Worm (Caenorhabditis elegans) whole organism, young adult: ENCODE measurements around the gene hda-4.

Experiments used
- B0261.1 ChIP-seq: sonication (generic microtip); optimal IDR thresholded peaks from 2 replicates; lab custom pipeline; 2016; ENCODE audit warnings: mild to moderate bottlenecking, missing genetic modification characterization, moderate library complexity, missing compliant biosample characterization
- F10E7.11 ChIP-seq: sonication (generic microtip); optimal IDR thresholded peaks from 2 replicates; lab custom pipeline; 2017; ENCODE audit warnings: mild to moderate bottlenecking, missing genetic modification characterization, moderate library complexity, missing compliant biosample characterization
- F37B4.10 ChIP-seq: fragments of 200-800 bp; sonication (Bioruptor generic); IDR thresholded peaks from 2 replicates; pipeline ENCODE4 v1.3.6; 2022; ENCODE audit warnings: missing genetic modification characterization, missing compliant biosample characterization
- F49E8.2 ChIP-seq: sonication (generic microtip); optimal IDR thresholded peaks from 3 replicates; lab custom pipeline; 2017; ENCODE audit warnings: missing genetic modification characterization, mild to moderate bottlenecking, missing compliant biosample characterization, antibody characterized with exemption, moderate library complexity; ENCODE audit not compliant: insufficient read depth
- F57A8.1 ChIP-seq: fragments of 200-800 bp; sonication (Bioruptor generic); optimal IDR thresholded peaks from 2 replicates; lab custom pipeline; 2018; ENCODE audit warnings: mild to moderate bottlenecking, missing genetic modification characterization, moderate library complexity, missing compliant biosample characterization
- T07F8.4 ChIP-seq: sonication (generic microtip); optimal IDR thresholded peaks from 2 replicates; lab custom pipeline; 2016; ENCODE audit warnings: mild to moderate bottlenecking, missing genetic modification characterization, moderate library complexity, missing compliant biosample characterization
- Y67H2A.10 ChIP-seq: fragments of 200-800 bp; sonication (Bioruptor generic); conservative IDR thresholded peaks from 2 replicates; pipeline ENCODE4 v1.3.6; 2022; ENCODE audit warnings: missing genetic modification reagents, missing genetic modification characterization, missing compliant biosample characterization
- Y95B8A.8 ChIP-seq: fragments of 200-800 bp; sonication (Bioruptor generic); IDR thresholded peaks from 2 replicates; pipeline ENCODE4 v1.3.6; 2022; ENCODE audit warnings: missing genetic modification reagents, missing genetic modification characterization, missing compliant biosample characterization
- aptf-3 ChIP-seq: fragments of 200-800 bp; sonication (Bioruptor generic); IDR thresholded peaks from 2 replicates; pipeline ENCODE4 v1.3.6; 2022; ENCODE audit warnings: missing genetic modification characterization, missing compliant biosample characterization
- atf-7 ChIP-seq: sonication (generic microtip); optimal IDR thresholded peaks from 2 replicates; lab custom pipeline; 2017; ENCODE audit warnings: mild to moderate bottlenecking, missing genetic modification characterization, missing compliant biosample characterization
- cebp-2 ChIP-seq: fragments of 200-800 bp; sonication (Bioruptor generic); IDR thresholded peaks from 2 replicates; pipeline ENCODE4 v1.3.6; 2022; ENCODE audit warnings: missing genetic modification characterization, missing compliant biosample characterization
- ceh-100 ChIP-seq: fragments of 200-800 bp; sonication (Bioruptor generic); IDR thresholded peaks from 2 replicates; pipeline ENCODE4 v1.3.6; 2022; ENCODE audit warnings: missing genetic modification reagents, missing genetic modification characterization, missing compliant biosample characterization
- ceh-79 ChIP-seq: sonication (generic microtip); optimal IDR thresholded peaks from 2 replicates; lab custom pipeline; 2017; ENCODE audit warnings: mild to moderate bottlenecking, missing genetic modification characterization, missing compliant biosample characterization
- ceh-91 ChIP-seq: fragments of 200-800 bp; sonication (Bioruptor generic); IDR thresholded peaks from 2 replicates; pipeline ENCODE4 v1.3.6; 2022; ENCODE audit warnings: missing genetic modification reagents, missing genetic modification characterization, missing compliant biosample characterization
- dox-1 ChIP-seq: fragments of 200-800 bp; sonication (Bioruptor generic); IDR thresholded peaks from 2 replicates; pipeline ENCODE4 v1.3.6; 2022; ENCODE audit warnings: missing genetic modification reagents, missing genetic modification characterization, missing compliant biosample characterization
- dpff-1 ChIP-seq: sonication (generic microtip); optimal IDR thresholded peaks from 2 replicates; lab custom pipeline; 2017; ENCODE audit warnings: mild to moderate bottlenecking, missing genetic modification characterization, missing compliant biosample characterization
- him-1 ChIP-seq: sonication (generic microtip); optimal IDR thresholded peaks from 2 replicates; lab custom pipeline; 2016; ENCODE audit warnings: missing genotype, missing genetic modification reagents, missing genetic modification characterization, missing compliant biosample characterization
- hlh-26 ChIP-seq: fragments of 200-800 bp; sonication (Bioruptor generic); conservative IDR thresholded peaks from 2 replicates; pipeline ENCODE4 v1.3.6; 2022; ENCODE audit warnings: missing genetic modification reagents, missing genetic modification characterization, missing compliant biosample characterization
- hrde-1 ChIP-seq: sonication (generic microtip); optimal IDR thresholded peaks from 2 replicates; lab custom pipeline; 2016; ENCODE audit warnings: missing genetic modification characterization, mild to moderate bottlenecking, missing compliant biosample characterization, moderate library complexity, missing genotype, missing genetic modification reagents, borderline replicate concordance
- lin-26 ChIP-seq: fragments of 200-800 bp; sonication (Bioruptor generic); IDR thresholded peaks from 2 replicates; pipeline ENCODE4 v1.3.6; 2022; ENCODE audit warnings: missing genetic modification reagents, missing genetic modification characterization, missing compliant biosample characterization
- lin-35 ChIP-seq, 3 experiments: fragments of 150-350 bp in 2 of 3; sonication (generic microtip) in 1 of 3; optimal IDR thresholded peaks; 2 replicates each; lab custom pipeline; 2014 to 2018; ENCODE audit warnings: missing biosample characterization in 3 of 3, missing genetic modification characterization in 3 of 3, missing genetic modification reagents in 3 of 3
- lin-40 ChIP-seq: sonication (generic microtip); optimal IDR thresholded peaks from 2 replicates; lab custom pipeline; 2016; ENCODE audit warnings: missing genetic modification characterization, mild to moderate bottlenecking, missing compliant biosample characterization, missing genotype, missing genetic modification reagents
- lin-54 ChIP-seq: fragments of 200-800 bp; sonication (Bioruptor generic); optimal IDR thresholded peaks from 2 replicates; lab custom pipeline; 2018; ENCODE audit warnings: mild to moderate bottlenecking, missing genetic modification characterization, missing compliant biosample characterization
- lsl-1 ChIP-seq: fragments of 200-800 bp; sonication (Bioruptor generic); optimal IDR thresholded peaks from 2 replicates; lab custom pipeline; 2018; ENCODE audit warnings: mild to moderate bottlenecking, missing genetic modification characterization, moderate library complexity, missing compliant biosample characterization
- madf-8 ChIP-seq: fragments of 200-800 bp; sonication (Bioruptor generic); conservative IDR thresholded peaks from 2 replicates; pipeline ENCODE4 v1.3.6; 2022; ENCODE audit warnings: missing genetic modification reagents, missing genetic modification characterization, missing compliant biosample characterization
- nfyb-1 ChIP-seq: fragments of 200-800 bp; sonication (Bioruptor generic); IDR thresholded peaks from 2 replicates; pipeline ENCODE4 v1.3.6; 2022; ENCODE audit warnings: missing genetic modification reagents, missing genetic modification characterization, missing compliant biosample characterization
- nhr-179 ChIP-seq: sonication (generic microtip); optimal IDR thresholded peaks from 2 replicates; lab custom pipeline; 2016; ENCODE audit warnings: mild to moderate bottlenecking, missing genetic modification characterization, missing compliant biosample characterization
- nhr-90 ChIP-seq: sonication (generic microtip); optimal IDR thresholded peaks from 2 replicates; lab custom pipeline; 2016; ENCODE audit warnings: missing genotype, mild to moderate bottlenecking, missing genetic modification characterization, missing compliant biosample characterization
- pbrm-1 ChIP-seq: fragments of 200-800 bp; sonication (Bioruptor generic); IDR thresholded peaks from 2 replicates; pipeline ENCODE4 v1.3.6; 2022; ENCODE audit warnings: missing genetic modification reagents, missing genetic modification characterization, missing compliant biosample characterization
- rcor-1 ChIP-seq: fragments of 200-800 bp; sonication (Bioruptor generic); IDR thresholded peaks from 2 replicates; pipeline ENCODE4 v1.3.6; 2022; ENCODE audit warnings: missing genetic modification reagents, missing genetic modification characterization, missing compliant biosample characterization
- rec-8 ChIP-seq, 2 experiments: sonication (generic microtip); optimal IDR thresholded peaks; 2 replicates each; lab custom pipeline; 2016; ENCODE audit warnings: mild to moderate bottlenecking in 2 of 2, missing genetic modification characterization in 2 of 2, missing genetic modification reagents in 2 of 2, missing genotype in 2 of 2, missing biosample characterization in 1 of 2, missing compliant biosample characterization in 1 of 2, moderate library complexity in 1 of 2
- rpc-1 ChIP-seq, 2 experiments: fragments of 150-350 bp in 1 of 2; sonication (generic microtip) in 1 of 2; optimal IDR thresholded peaks; 2 replicates each; lab custom pipeline; 2014 to 2018; ENCODE audit warnings: missing biosample characterization in 1 of 2, missing genetic modification characterization in 1 of 2, missing genetic modification reagents in 1 of 2, missing genotype in 1 of 2
- sdz-38 ChIP-seq: sonication (generic microtip); optimal IDR thresholded peaks from 2 replicates; lab custom pipeline; 2016; ENCODE audit warnings: missing genotype, missing genetic modification characterization, missing compliant biosample characterization
- snpc-1.1 ChIP-seq: sonication (generic microtip); optimal IDR thresholded peaks from 2 replicates; lab custom pipeline; 2017; ENCODE audit warnings: missing genetic modification characterization, mild to moderate bottlenecking, missing compliant biosample characterization, antibody characterized with exemption, moderate library complexity, missing genotype, missing genetic modification reagents; ENCODE audit not compliant: insufficient read depth
- snpc-4 ChIP-seq, 5 experiments: fragments of 150-350 bp in 1 of 5; sonication (generic microtip) in 4 of 5; optimal IDR thresholded peaks; 2 replicates each; lab custom pipeline; 2014 to 2018; ENCODE audit warnings: missing genetic modification characterization in 5 of 5, missing biosample characterization in 3 of 5, antibody characterized with exemption in 2 of 5, mild to moderate bottlenecking in 2 of 5, missing compliant biosample characterization in 2 of 5, missing genotype in 2 of 5, moderate library complexity in 2 of 5, missing genetic modification reagents in 1 of 5
- tbp1 ChIP-seq: fragments of 200-800 bp; sonication (Bioruptor generic); optimal IDR thresholded peaks from 2 replicates; lab custom pipeline; 2018; ENCODE audit warnings: mild to moderate bottlenecking, missing genetic modification characterization, missing compliant biosample characterization
- tlf-1 ChIP-seq: fragments of 200-800 bp; sonication (Bioruptor generic); optimal IDR thresholded peaks from 2 replicates; lab custom pipeline; 2018; ENCODE audit warnings: mild to moderate bottlenecking, missing genetic modification characterization, missing compliant biosample characterization
- unc-62 ChIP-seq: fragments of 150-350 bp; optimal IDR thresholded peaks from 2 replicates; lab custom pipeline; 2014; ENCODE audit warnings: missing biosample characterization, missing genetic modification reagents, missing genetic modification characterization
- zfh-2 ChIP-seq: fragments of 200-800 bp; sonication (Bioruptor generic); conservative IDR thresholded peaks from 2 replicates; pipeline ENCODE4 v1.3.6; 2022; ENCODE audit warnings: missing genetic modification reagents, missing genetic modification characterization, missing compliant biosample characterization
- ztf-18 ChIP-seq: sonication (generic microtip); optimal IDR thresholded peaks from 2 replicates; lab custom pipeline; 2016; ENCODE audit warnings: missing genotype, mild to moderate bottlenecking, missing genetic modification characterization, missing compliant biosample characterization
- ztf-22 ChIP-seq: fragments of 200-800 bp; sonication (Bioruptor generic); optimal IDR thresholded peaks from 2 replicates; lab custom pipeline; 2018; ENCODE audit warnings: mild to moderate bottlenecking, missing genetic modification characterization, moderate library complexity, missing compliant biosample characterization
- ztf-28 ChIP-seq: fragments of 200-800 bp; sonication (Bioruptor generic); IDR thresholded peaks from 2 replicates; pipeline ENCODE4 v1.3.6; 2022; ENCODE audit warnings: missing genetic modification reagents, missing genetic modification characterization, missing compliant biosample characterization
- ztf-3 ChIP-seq: fragments of 200-800 bp; sonication (Bioruptor generic); optimal IDR thresholded peaks from 2 replicates; lab custom pipeline; 2018; ENCODE audit warnings: mild to moderate bottlenecking, missing genetic modification characterization, missing compliant biosample characterization

The hda-4 gene

DNA sequence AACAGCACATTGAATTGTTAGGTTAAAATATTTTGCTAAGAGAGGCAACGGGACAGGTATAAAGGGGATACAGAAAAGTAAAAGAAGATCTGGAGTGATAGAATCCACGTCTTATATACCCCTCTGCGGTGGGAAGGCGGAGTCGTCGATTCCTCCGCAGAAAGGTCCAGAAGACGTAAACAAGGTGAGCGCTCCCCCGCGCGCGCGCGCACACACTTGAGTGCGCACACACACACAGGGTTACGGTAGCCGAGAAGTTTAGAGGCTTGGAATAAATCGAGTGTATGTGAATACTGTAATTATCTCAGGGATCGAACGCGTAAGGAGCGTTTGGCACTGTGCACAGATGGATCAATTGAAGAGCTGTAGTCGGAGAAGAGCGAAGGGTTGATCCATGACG, 42.0 kb upstream of the hda-4 start (continued):
- TF ChIP-seq ceh-91 (GFP tag; lab: Robert Waterston, UW): no peak
- no peak for TF ChIP-seq nhr-90 (tag; lab: Kevin White, UChicago)
- TF ChIP-seq tlf-1 (GFP tag; lab: Kevin White, UChicago): no peak
- TF ChIP-seq lin-35 (GFP tag; optimal IDR thresholded peaks at IDR 0.05; lab: Kevin White, UChicago): no peak
- TF ChIP-seq dpff-1 (tag; lab: Kevin White, UChicago): no peak
- peak; percentile 11 for TF ChIP-seq lsl-1 (GFP tag; lab: Kevin White, UChicago)
- no peak for TF ChIP-seq ceh-79 (tag; lab: Kevin White, UChicago)
- 0 out of 2 replicates have a peak, but pooled peaks have one; percentile 15 for TF ChIP-seq madf-8 (GFP tag; lab: Robert Waterston, UW)
- no peak for TF ChIP-seq atf-7 (tag; lab: Kevin White, UChicago)
- no peak for TF ChIP-seq rcor-1 (GFP tag; lab: Robert Waterston, UW)
- TF ChIP-seq pbrm-1: no peak
- TF ChIP-seq hlh-26 (GFP tag; lab: Robert Waterston, UW): no peak
- TF ChIP-seq unc-62 (GFP tag; lab: Kevin White, UChicago): no peak
- no peak for TF ChIP-seq nhr-179 (tag; lab: Kevin White, UChicago)
- TF ChIP-seq snpc-1.1 (tag; lab: Kevin White, UChicago): no peak
- TF ChIP-seq F37B4.10 (GFP tag; lab: Robert Waterston, UW): no peak
- TF ChIP-seq Y67H2A.10 (GFP tag; lab: Robert Waterston, UW): no peak

DNA sequence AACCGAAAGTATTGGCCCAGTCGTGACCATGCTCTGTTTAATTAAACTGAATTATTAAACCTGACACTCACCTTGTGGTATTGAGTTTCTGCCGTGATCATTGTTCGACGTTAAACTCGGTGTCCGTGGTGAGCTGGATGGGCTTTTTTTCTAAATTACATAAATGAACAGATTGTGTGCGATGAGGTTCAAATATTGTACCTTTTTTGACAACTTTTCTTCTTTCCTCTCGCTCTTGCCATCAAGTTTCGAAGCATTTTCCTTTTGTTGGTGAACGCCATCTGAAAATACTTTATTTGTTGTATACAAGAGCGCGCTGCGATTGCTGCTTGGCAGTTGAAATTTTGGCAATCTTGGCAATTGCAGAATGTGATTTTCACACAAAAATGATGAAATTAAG, 41.4 kb upstream of the hda-4 start, which contains the start of gene F22H10.11:
F22H10.11 (minus strand) TSS at position 101 of the 400 bp plus-strand sequence.
- TF ChIP-seq sdz-38 (tag; lab: Kevin White, UChicago) (no peak), T07F8.4 (tag; lab: Kevin White, UChicago) (no peak), ztf-28 (GFP tag; lab: Robert Waterston, UW) (no peak), F49E8.2 (no peak), aptf-3 (GFP tag; lab: Robert Waterston, UW) (no peak), ztf-22 (GFP tag; lab: Kevin White, UChicago) (no peak), rec-8 (tag; optimal IDR thresholded peaks at IDR 0.05; lab: Kevin White, UChicago) (no peak), Y95B8A.8 (GFP tag; lab: Robert Waterston, UW) (no peak), F57A8.1 (no peak), dpff-1 (tag; lab: Kevin White, UChicago) (no peak), ceh-91 (GFP tag; lab: Robert Waterston, UW) (no peak), B0261.1 (tag; lab: Kevin White, UChicago) (no peak), madf-8 (GFP tag; lab: Robert Waterston, UW) (no peak), rpc-1 (optimal IDR thresholded peaks at IDR 0.05; lab: Kevin White, UChicago) (no peak), rpc-1 (tag; optimal IDR thresholded peaks at IDR 0.05; lab: Kevin White, UChicago) (no peak), lin-54 (GFP tag; lab: Kevin White, UChicago) (no peak), cebp-2 (GFP tag; lab: Robert Waterston, UW) (no peak), F10E7.11 (no peak), tlf-1 (GFP tag; lab: Kevin White, UChicago) (no peak)

DNA sequence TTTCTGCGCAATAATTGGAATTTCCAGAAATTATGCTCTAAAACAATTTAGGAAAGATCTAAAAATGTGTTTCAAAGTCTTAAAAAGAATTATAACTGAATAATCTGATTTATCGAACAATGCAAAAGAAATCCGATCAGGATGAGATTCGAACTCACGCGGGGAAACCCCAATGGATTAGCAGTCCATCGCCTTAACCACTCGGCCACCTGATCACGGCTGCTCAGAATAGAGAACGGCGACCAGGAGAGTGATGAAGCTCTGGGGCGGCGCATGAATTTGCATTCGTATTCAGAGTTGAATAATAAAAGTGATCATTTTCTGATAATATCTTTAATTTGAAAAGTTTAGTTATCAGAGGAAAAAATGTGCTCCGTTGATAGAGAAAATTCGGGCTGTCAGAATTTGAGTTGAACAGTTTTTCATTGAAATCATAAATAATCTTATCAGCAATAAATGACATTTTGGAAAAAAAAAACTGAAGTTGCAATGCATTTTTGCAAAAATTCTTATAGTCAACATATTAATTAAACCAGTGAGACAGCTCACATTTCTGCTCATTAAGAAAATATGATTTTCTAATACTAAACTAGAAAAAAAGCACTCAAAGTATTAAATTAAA, 39.4 kb upstream of the hda-4 start:
- TF ChIP-seq snpc-4 (GFP tag; optimal IDR thresholded peaks at IDR 0.05; lab: Kevin White, UChicago) (peak; percentile 40), snpc-4 (tag; optimal IDR thresholded peaks at IDR 0.05; lab: Kevin White, UChicago) (peak in 1 of 4 experiments; percentile 62), hrde-1 (tag; lab: Kevin White, UChicago) (no peak), lin-26 (peak; percentile 62), F37B4.10 (GFP tag; lab: Robert Waterston, UW) (no peak), nfyb-1 (GFP tag; lab: Robert Waterston, UW) (peak; percentile 58; the same call in 1 of the 2 replicates), ztf-18 (tag; lab: Kevin White, UChicago) (peak; percentile 18), dox-1 (0 out of 2 replicates have a peak, but pooled peaks have one; percentile 33), lin-40 (tag; lab: Kevin White, UChicago) (no peak), tbp1 (GFP tag; lab: Kevin White, UChicago) (peak; percentile 89), zfh-2 (no peak), him-1 (tag; lab: Kevin White, UChicago) (peak; percentile 59), ztf-3 (GFP tag; lab: Kevin White, UChicago) (no peak), ceh-100 (GFP tag; lab: Robert Waterston, UW) (no peak)
